Worm (Caenorhabditis elegans): ENCODE results near the gene sdz-33.

sdz-33 gene

ce11 chrIII:11902782-11903181, 4.5 kb upstream of the sdz-33 start:
- peak; percentile 79 for TF ChIP-seq set-16 (GFP tag; IDR thresholded peaks at IDR 0.05)
- no peak for TF ChIP-seq lin-39 (tag; optimal IDR thresholded peaks at IDR 0.05)

ce11 chrIII:11908660-11909059, 1.4 kb downstream of the sdz-33 start, which contains the start of gene fbxb-24:
TSS of gene fbxb-24 (plus strand) at chrIII:11908960.
- TF ChIP-seq unc-39 (tag; optimal IDR thresholded peaks at IDR 0.05) (no peak), Y48G9A.11 (GFP tag; IDR thresholded peaks at IDR 0.05) (no peak)

DNA sequence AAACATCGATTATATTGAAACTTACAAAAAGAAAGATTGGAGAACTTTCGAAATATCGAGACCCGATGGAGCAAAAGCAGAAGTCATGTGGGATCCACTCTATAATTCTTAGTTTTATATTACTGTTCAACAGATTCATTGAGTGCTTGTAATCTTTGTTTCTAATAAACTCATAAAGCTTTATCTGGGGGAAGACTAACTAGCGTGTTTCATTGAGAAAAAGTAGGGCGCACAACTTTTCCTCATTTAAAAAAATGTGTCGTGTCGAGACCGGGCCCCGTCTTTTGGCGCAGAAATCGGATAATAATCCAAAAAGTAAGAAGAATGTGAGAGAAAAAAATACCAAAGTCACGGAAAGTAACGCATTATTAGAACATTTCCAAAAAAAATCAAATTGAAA, 2.5 kb downstream of the sdz-33 start, which contains the start of gene faah-4:
Gene faah-4, minus strand, starts transcription at position 101 of the 400 bp plus-strand sequence.
- TF ChIP-seq fkh-10 (GFP tag; optimal IDR thresholded peaks at IDR 0.05) (no peak), unc-62 (GFP tag; optimal IDR thresholded peaks at IDR 0.05 in 1 of 2) (peak in 1 of 2 experiments; percentile 13), unc-62 (tag; optimal IDR thresholded peaks at IDR 0.05) (no peak)

ce11 chrIII:11914220-11914619, 6.9 kb downstream of the sdz-33 start, which contains the start of gene Y56A3A.16:
TSS of gene Y56A3A.16 (minus strand) at chrIII:11914320.
- TF ChIP-seq rbr-2 (tag; optimal IDR thresholded peaks at IDR 0.05), result no peak
- TF ChIP-seq attf-4 (tag; optimal IDR thresholded peaks at IDR 0.05), result no peak
- TF ChIP-seq F44E2.7 (GFP tag; IDR thresholded peaks at IDR 0.05), result no peak
- TF ChIP-seq lin-1 (GFP tag; IDR thresholded peaks at IDR 0.05), result no peak
- no peak for TF ChIP-seq F10B5.3 (tag; optimal IDR thresholded peaks at IDR 0.05)

DNA sequence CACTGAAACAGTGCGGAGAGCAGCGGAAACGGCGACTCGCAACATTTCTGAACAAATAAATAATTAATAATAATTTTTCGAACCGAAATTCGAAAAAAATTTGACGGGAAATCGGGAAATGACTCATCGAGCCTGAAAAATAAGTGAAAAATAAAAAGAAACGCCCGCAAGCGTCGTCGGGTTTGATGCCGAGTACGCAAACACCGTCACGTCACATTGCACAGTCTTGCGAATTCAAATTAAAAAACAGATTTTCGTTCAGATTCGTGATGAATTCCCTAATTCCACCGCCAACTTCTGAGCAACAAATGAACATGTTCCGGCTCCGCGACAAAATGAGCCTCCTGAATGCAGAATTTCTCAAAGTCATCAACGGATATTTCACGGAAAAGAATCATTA, 8.4 kb downstream of the sdz-33 start, which contains the start of the genes ndab-1 and npp-16:
Gene ndab-1, minus strand, starts transcription at position 47 of the 400 bp plus-strand sequence.
Gene npp-16, plus strand, starts transcription at position 263 of the 400 bp plus-strand sequence.
- TF ChIP-seq R02D3.7 (tag; optimal IDR thresholded peaks at IDR 0.05), result no peak
- peak; percentile 61 for TF ChIP-seq lin-38 (GFP tag; IDR thresholded peaks at IDR 0.05)
- TF ChIP-seq daf-12 (tag; optimal IDR thresholded peaks at IDR 0.05), result no peak
- TF ChIP-seq ztf-7 (tag; optimal IDR thresholded peaks at IDR 0.05), result no peak
- TF ChIP-seq mes-2 (tag; optimal IDR thresholded peaks at IDR 0.05; ENCODE audit: poor library complexity, severe bottlenecking), result peak; percentile 76
- peak; percentile 11; the same call in 1 of the 2 replicates for TF ChIP-seq lim-7 (GFP tag; IDR thresholded peaks at IDR 0.05)
- peak; percentile 54 for TF ChIP-seq dpl-1 (GFP tag; optimal IDR thresholded peaks at IDR 0.05)
- peak in 1 of 2 experiments; percentile 43 for TF ChIP-seq lsy-2 (tag; optimal IDR thresholded peaks at IDR 0.05)

ce11 chrIII:11916260-11916659, 9.0 kb downstream of the sdz-33 start:
- TF ChIP-seq nhr-28 (tag; optimal IDR thresholded peaks at IDR 0.05), result no peak
- no peak for TF ChIP-seq ceh-28 (tag; optimal IDR thresholded peaks at IDR 0.05)
- TF ChIP-seq set-16 (GFP tag; IDR thresholded peaks at IDR 0.05), result peak; percentile 86
- TF ChIP-seq ctbp-1 (GFP tag; IDR thresholded peaks at IDR 0.05), result no peak
- no peak for TF ChIP-seq T20F7.1 (GFP tag; optimal IDR thresholded peaks at IDR 0.05)

ce11 chrIII:11917090-11917489, 9.8 kb downstream of the sdz-33 start:
- TF ChIP-seq aha-1 (tag), result peak; percentile 90
- TF ChIP-seq madf-9 (GFP tag; conservative IDR thresholded peaks at IDR 0.05), result no peak
- peak; percentile 56 for TF ChIP-seq set-16 (GFP tag; IDR thresholded peaks at IDR 0.05)

ce11 chrIII:11917525-11917924, 10.2 kb downstream of the sdz-33 start:
- peak; percentile 9 for TF ChIP-seq aha-1 (tag)
- no peak for TF ChIP-seq php-3 (GFP tag; IDR thresholded peaks at IDR 0.05)
- TF ChIP-seq mes-2 (tag; optimal IDR thresholded peaks at IDR 0.05; ENCODE audit: poor library complexity, severe bottlenecking), result peak; percentile 45
- 0 out of 2 replicates have a peak, but pooled peaks have one; percentile 25 for TF ChIP-seq lin-38 (GFP tag; IDR thresholded peaks at IDR 0.05)

Data from whole organism, L4 larva.